Worm (Caenorhabditis elegans) whole organism, L4 larva: ENCODE measurements around the gene got-2.2.

Source experiments
- aha-1 ChIP-seq: fragments of 150-350 bp; peaks from one replicate; lab custom pipeline; 2014; ENCODE audit warnings: missing biosample characterization, missing genetic modification characterization
- aly-2 ChIP-seq: sonication (generic microtip); optimal IDR thresholded peaks from 2 replicates; lab custom pipeline; 2018; ENCODE audit warnings: missing biosample characterization, missing genetic modification characterization
- ama-1 ChIP-seq: fragments of 150-350 bp; optimal IDR thresholded peaks from 2 replicates; lab custom pipeline; 2014; ENCODE audit warnings: inconsistent platforms, mixed read lengths
- ceh-82 ChIP-seq: sonication (generic microtip); optimal IDR thresholded peaks from 2 replicates; lab custom pipeline; 2017; ENCODE audit warnings: missing biosample characterization, missing genetic modification characterization
- cey-2 ChIP-seq: sonication (generic microtip); optimal IDR thresholded peaks from 3 replicates; lab custom pipeline; 2017; ENCODE audit warnings: missing genetic modification characterization, mild to moderate bottlenecking, missing compliant biosample characterization, antibody characterized with exemption, borderline replicate concordance; ENCODE audit not compliant: insufficient read depth
- dmd-8 ChIP-seq: fragments of 200-800 bp; sonication (Bioruptor generic); IDR thresholded peaks from 2 replicates; pipeline ENCODE4 v1.3.6; 2022; ENCODE audit warnings: missing genetic modification characterization, missing compliant biosample characterization
- dmd-9 ChIP-seq: fragments of 200-800 bp; sonication (Bioruptor generic); IDR thresholded peaks from 2 replicates; pipeline ENCODE4 v1.3.6; 2022; ENCODE audit warnings: missing genetic modification reagents, missing genetic modification characterization, missing compliant biosample characterization
- fos-1 ChIP-seq: fragments of 150-350 bp; optimal IDR thresholded peaks from 2 replicates; lab custom pipeline; 2014; ENCODE audit warnings: missing biosample characterization, missing genetic modification characterization
- lim-7 ChIP-seq: fragments of 200-800 bp; sonication (Bioruptor generic); IDR thresholded peaks from 2 replicates; pipeline ENCODE4 v1.3.6; 2022; ENCODE audit warnings: missing genetic modification characterization, missing compliant biosample characterization
- mes-2 ChIP-seq: sonication (generic microtip); optimal IDR thresholded peaks from 2 replicates; lab custom pipeline; 2016; ENCODE audit warnings: missing genotype, mild to moderate bottlenecking, missing genetic modification characterization, missing compliant biosample characterization; ENCODE audit not compliant: poor library complexity, severe bottlenecking
- pha-4 ChIP-seq, 2 experiments: fragments of 150-350 bp in 1 of 2; fragments of 200-800 bp in 1 of 2; sonication (Bioruptor generic) in 1 of 2; IDR thresholded peaks in 1 of 2; optimal IDR thresholded peaks in 1 of 2; 2 replicates each; pipeline versions ENCODE4 v1.3.6 to Lab custom; 2014 to 2022; ENCODE audit warnings: missing genetic modification characterization in 2 of 2, missing genetic modification reagents in 2 of 2, missing biosample characterization in 1 of 2, missing compliant biosample characterization in 1 of 2
- ztf-11 ChIP-seq: fragments of 150-350 bp; optimal IDR thresholded peaks from 2 replicates; lab custom pipeline; 2014; ENCODE audit warnings: missing biosample characterization, missing genetic modification characterization

ce11 chrX:6266739-6267138, 26.0 kb downstream of the got-2.2 start, which contains the start of gene W05H9.2:
- TF ChIP-seq pha-4 (GFP tag; IDR thresholded peaks at IDR 0.05; lab: Robert Waterston, UW): no peak
- no peak for TF ChIP-seq pha-4 (tag; optimal IDR thresholded peaks at IDR 0.05; lab: Kevin White, UChicago)
- TF ChIP-seq aly-2 (tag; lab: Kevin White, UChicago): no peak
- TF ChIP-seq cey-2: no peak
- TF ChIP-seq dmd-8 (GFP tag; lab: Robert Waterston, UW): no peak
- TF ChIP-seq ztf-11 (tag; lab: Kevin White, UChicago): no peak
- TF ChIP-seq aha-1 (tag; lab: Kevin White, UChicago): no peak
- no peak for TF ChIP-seq dmd-9 (GFP tag; lab: Robert Waterston, UW)
- TF ChIP-seq lim-7: no peak
- no peak for TF ChIP-seq mes-2 (tag; lab: Kevin White, UChicago)
- TF ChIP-seq ama-1 (lab: Kevin White, UChicago): no peak
- no peak for TF ChIP-seq fos-1 (tag; lab: Kevin White, UChicago)
- no peak for TF ChIP-seq ceh-82 (tag; lab: Kevin White, UChicago)
